Worm (Caenorhabditis elegans) whole organism, L2 larva: ENCODE measurements around the gene rpn-6.1.
A peak's percentile ranks its signal among the peaks of the same experiment; 100 is the strongest.

Experiments
- C34F6.9 ChIP-seq: fragments of 150-350 bp; optimal IDR thresholded peaks from 2 replicates; lab custom pipeline; 2014; ENCODE audit warnings: missing biosample characterization, missing genetic modification characterization
- F13H6.1 ChIP-seq: sonication (generic microtip); optimal IDR thresholded peaks from 2 replicates; lab custom pipeline; 2016; ENCODE audit warnings: missing genetic modification characterization, missing compliant biosample characterization
- R02D3.7 ChIP-seq: fragments of 150-350 bp; optimal IDR thresholded peaks from 2 replicates; lab custom pipeline; 2014; ENCODE audit warnings: missing biosample characterization, missing genetic modification characterization
- ama-1 ChIP-seq: fragments of 150-350 bp; optimal IDR thresholded peaks from 2 replicates; lab custom pipeline; 2018; ENCODE audit warnings: inconsistent platforms
- elt-3 ChIP-seq: sonication (generic microtip); optimal IDR thresholded peaks from 2 replicates; lab custom pipeline; 2017; ENCODE audit warnings: missing biosample characterization, missing genetic modification characterization
- lin-11 ChIP-seq: fragments of 150-350 bp; sonication (generic microtip); optimal IDR thresholded peaks from 2 replicates; lab custom pipeline; 2014; ENCODE audit warnings: missing biosample characterization, missing genetic modification characterization, inconsistent platforms, mixed read lengths
- lsy-2 ChIP-seq, 2 experiments: fragments of 150-350 bp in 1 of 2; sonication (generic microtip) in 1 of 2; optimal IDR thresholded peaks; 2 replicates each; lab custom pipeline; 2014 to 2017; ENCODE audit warnings: missing biosample characterization in 2 of 2, missing genetic modification characterization in 2 of 2
- nhr-11 ChIP-seq: fragments of 150-350 bp; optimal IDR thresholded peaks from 2 replicates; lab custom pipeline; 2014; ENCODE audit warnings: missing biosample characterization, missing genetic modification characterization
- skn-1 ChIP-seq: sonication (generic microtip); optimal IDR thresholded peaks from 2 replicates; lab custom pipeline; 2017; ENCODE audit warnings: missing biosample characterization, missing genetic modification characterization
- unc-62 ChIP-seq: fragments of 150-350 bp; optimal IDR thresholded peaks from 2 replicates; lab custom pipeline; 2014; ENCODE audit warnings: missing biosample characterization, missing genetic modification reagents, missing genetic modification characterization
- zag-1 ChIP-seq: fragments of 150-350 bp; optimal IDR thresholded peaks from 2 replicates; lab custom pipeline; 2014; ENCODE audit warnings: missing biosample characterization, missing genetic modification characterization
- ztf-11 ChIP-seq: sonication (generic microtip); optimal IDR thresholded peaks from 2 replicates; lab custom pipeline; 2017; ENCODE audit warnings: missing biosample characterization, missing genetic modification characterization

DNA sequence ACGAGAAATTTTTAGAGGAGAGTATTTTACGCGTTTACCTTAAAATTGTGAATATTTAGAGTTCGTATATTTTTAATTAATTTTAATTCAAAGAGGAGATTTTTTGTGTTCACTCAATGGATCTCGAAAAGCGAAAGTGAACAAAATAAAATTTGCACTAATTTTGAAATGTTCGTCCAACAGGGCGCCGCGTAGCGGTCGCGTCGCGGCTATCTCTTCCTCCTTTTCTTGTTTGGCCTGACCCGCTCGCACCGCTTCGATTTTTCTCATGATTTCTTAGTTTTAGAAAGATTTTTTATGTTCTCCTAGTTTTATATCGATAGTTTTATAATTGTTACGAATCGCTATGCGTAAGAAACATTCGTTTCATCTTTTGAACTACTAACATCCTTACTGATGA, 10.4 kb downstream of the rpn-6.1 start:
- no peak for TF ChIP-seq F13H6.1
- no peak for TF ChIP-seq R02D3.7
- no peak for TF ChIP-seq skn-1 (tag; lab: Kevin White, UChicago)
- no peak for TF ChIP-seq nhr-11
- TF ChIP-seq ama-1 (lab: Kevin White, UChicago), result no peak
- TF ChIP-seq zag-1 (tag; lab: Kevin White, UChicago), result no peak
- peak in 1 of 2 experiments; percentile 41 for TF ChIP-seq lsy-2 (tag; optimal IDR thresholded peaks at IDR 0.05; lab: Kevin White, UChicago)
- no peak for TF ChIP-seq ztf-11 (tag; lab: Kevin White, UChicago)
- TF ChIP-seq lin-11 (tag; lab: Kevin White, UChicago), result no peak
- TF ChIP-seq C34F6.9 (tag; lab: Kevin White, UChicago), result peak; percentile 59
- no peak for TF ChIP-seq unc-62 (GFP tag; lab: Kevin White, UChicago)
- no peak for TF ChIP-seq elt-3 (tag; lab: Kevin White, UChicago)
